Worm (Caenorhabditis elegans): Measurements from ENCODE around the gene ZK105.14.
"Not testable (repeated sequence)": the region's sequence is repeated elsewhere in the genome, so short reads cannot be mapped to it uniquely, and the experiment has no call there.

ZK105.14 gene

ce11 chrV:7705316-7705715 lies 16.5 kb downstream of the ZK105.14 start, which contains the start of gene srw-3:
Gene srw-3 (plus strand): TSS chrV:7705616.
- TF ChIP-seq tbx-37 (GFP tag; conservative IDR thresholded peaks at IDR 0.05): no peak
- no peak for TF ChIP-seq pes-1 (GFP tag; IDR thresholded peaks at IDR 0.05)
- TF ChIP-seq ceh-13 (GFP tag; optimal IDR thresholded peaks at IDR 0.05): no peak
- no peak for TF ChIP-seq ceh-36 (tag; optimal IDR thresholded peaks at IDR 0.05)

ce11 chrV:7703536-7703935 lies 18.3 kb downstream of the ZK105.14 start, which contains the start of gene srsx-40:
Gene srsx-40 (minus strand): TSS chrV:7703636.
- not testable (repeated sequence) for TF ChIP-seq pes-1 (GFP tag; IDR thresholded peaks at IDR 0.05); tbx-37 (GFP tag; conservative IDR thresholded peaks at IDR 0.05); F13C5.2 (tag; optimal IDR thresholded peaks at IDR 0.05)

ce11 chrV:7696842-7697241 lies 25.0 kb downstream of the ZK105.14 start, which contains the start of gene ZK105.3:
Gene ZK105.3 (plus strand): TSS chrV:7697142.
- TF ChIP-seq ceh-13 (GFP tag; optimal IDR thresholded peaks at IDR 0.05) (no peak), hnd-1 (tag; optimal IDR thresholded peaks at IDR 0.05) (no peak), aly-1 (tag; optimal IDR thresholded peaks at IDR 0.05) (no peak), tra-4 (tag; optimal IDR thresholded peaks at IDR 0.05) (no peak), ceh-36 (tag; optimal IDR thresholded peaks at IDR 0.05) (no peak), tbx-37 (GFP tag; conservative IDR thresholded peaks at IDR 0.05) (no peak), sea-1 (GFP tag; conservative IDR thresholded peaks at IDR 0.05) (no peak), pes-1 (GFP tag; IDR thresholded peaks at IDR 0.05) (no peak), tbx-11 (GFP tag; IDR thresholded peaks at IDR 0.05) (no peak), F13C5.2 (tag; optimal IDR thresholded peaks at IDR 0.05) (no peak), flt-1 (GFP tag; IDR thresholded peaks at IDR 0.05) (no peak), hmbx-1 (tag; optimal IDR thresholded peaks at IDR 0.05) (no peak), ets-7 (tag; optimal IDR thresholded peaks at IDR 0.05) (no peak), scrt-1 (GFP tag; IDR thresholded peaks at IDR 0.05) (no peak), B0310.2 (tag; optimal IDR thresholded peaks at IDR 0.05) (no peak), ama-1 (optimal IDR thresholded peaks at IDR 0.05) (no peak), hmg-4 (GFP tag; optimal IDR thresholded peaks at IDR 0.05) (no peak)

- TF ChIP-seq tra-4 (tag; optimal IDR thresholded peaks at IDR 0.05) (no peak), B0310.2 (tag; optimal IDR thresholded peaks at IDR 0.05) (no peak), hmbx-1 (tag; optimal IDR thresholded peaks at IDR 0.05) (no peak), tbx-37 (GFP tag; conservative IDR thresholded peaks at IDR 0.05) (no peak), hnd-1 (tag; optimal IDR thresholded peaks at IDR 0.05) (no peak), sea-1 (GFP tag; conservative IDR thresholded peaks at IDR 0.05) (no peak), ceh-13 (GFP tag; optimal IDR thresholded peaks at IDR 0.05) (no peak), ama-1 (optimal IDR thresholded peaks at IDR 0.05) (no peak), ets-7 (tag; optimal IDR thresholded peaks at IDR 0.05) (no peak), aly-1 (tag; optimal IDR thresholded peaks at IDR 0.05) (no peak)
Measured at ce11 chrV:7693394-7693793, 28.5 kb downstream of the ZK105.14 start, which contains the start of gene C12D5.10. Gene C12D5.10 (minus strand): TSS chrV:7693494.

- no peak for TF ChIP-seq flt-1 (GFP tag; IDR thresholded peaks at IDR 0.05)
- no peak for TF ChIP-seq sea-1 (GFP tag; conservative IDR thresholded peaks at IDR 0.05)
- TF ChIP-seq hmg-4 (GFP tag; optimal IDR thresholded peaks at IDR 0.05): no peak
- TF ChIP-seq pes-1 (GFP tag; IDR thresholded peaks at IDR 0.05): no peak
- TF ChIP-seq F13C5.2 (tag; optimal IDR thresholded peaks at IDR 0.05): no peak
- no peak for TF ChIP-seq tbx-37 (GFP tag; conservative IDR thresholded peaks at IDR 0.05)
- TF ChIP-seq ama-1 (optimal IDR thresholded peaks at IDR 0.05): no peak
- no peak for TF ChIP-seq ets-7 (tag; optimal IDR thresholded peaks at IDR 0.05)
- TF ChIP-seq ceh-13 (GFP tag; optimal IDR thresholded peaks at IDR 0.05): no peak
- no peak for TF ChIP-seq scrt-1 (GFP tag; IDR thresholded peaks at IDR 0.05)
- no peak for TF ChIP-seq hnd-1 (tag; optimal IDR thresholded peaks at IDR 0.05)
- no peak for TF ChIP-seq ceh-36 (tag; optimal IDR thresholded peaks at IDR 0.05)
- no peak for TF ChIP-seq tbx-11 (GFP tag; IDR thresholded peaks at IDR 0.05)
- TF ChIP-seq B0310.2 (tag; optimal IDR thresholded peaks at IDR 0.05): no peak
- no peak for TF ChIP-seq hmbx-1 (tag; optimal IDR thresholded peaks at IDR 0.05)
- no peak for TF ChIP-seq tra-4 (tag; optimal IDR thresholded peaks at IDR 0.05)
- no peak for TF ChIP-seq aly-1 (tag; optimal IDR thresholded peaks at IDR 0.05)
Measured at ce11 chrV:7690637-7691036, 31.2 kb downstream of the ZK105.14 start.

- TF ChIP-seq sea-1 (GFP tag; conservative IDR thresholded peaks at IDR 0.05) (no peak), F13C5.2 (tag; optimal IDR thresholded peaks at IDR 0.05) (no peak), ets-7 (tag; optimal IDR thresholded peaks at IDR 0.05) (no peak), ceh-36 (tag; optimal IDR thresholded peaks at IDR 0.05) (no peak), B0310.2 (tag; optimal IDR thresholded peaks at IDR 0.05) (no peak), hnd-1 (tag; optimal IDR thresholded peaks at IDR 0.05) (no peak), flt-1 (GFP tag; IDR thresholded peaks at IDR 0.05) (no peak), hmbx-1 (tag; optimal IDR thresholded peaks at IDR 0.05) (no peak), ama-1 (optimal IDR thresholded peaks at IDR 0.05) (no peak), aly-1 (tag; optimal IDR thresholded peaks at IDR 0.05) (no peak), tra-4 (tag; optimal IDR thresholded peaks at IDR 0.05) (no peak), scrt-1 (GFP tag; IDR thresholded peaks at IDR 0.05) (no peak), ceh-13 (GFP tag; optimal IDR thresholded peaks at IDR 0.05) (no peak), tbx-11 (GFP tag; IDR thresholded peaks at IDR 0.05) (no peak), hmg-4 (GFP tag; optimal IDR thresholded peaks at IDR 0.05) (no peak), pes-1 (GFP tag; IDR thresholded peaks at IDR 0.05) (no peak)
Measured at ce11 chrV:7689888-7690287, 32.0 kb downstream of the ZK105.14 start, which contains the start of gene C12D5.9. Gene C12D5.9 (minus strand): TSS chrV:7689988.

ce11 chrV:7686189-7686588 lies 35.7 kb downstream of the ZK105.14 start, which contains the start of the genes nhr-94 and nhr-152:
Gene nhr-94 (minus strand): TSS chrV:7686335.
Gene nhr-152 (plus strand): TSS chrV:7686350.
- no peak for TF ChIP-seq hnd-1 (tag; optimal IDR thresholded peaks at IDR 0.05)
